Fruit fly (Drosophila melanogaster) whole organism, prepupa: ENCODE data around the gene CG7183.
A peak's percentile ranks its signal among the peaks of the same experiment; 100 is the strongest.

Source experiments
- Blimp-1 ChIP-seq: fragments of 200-800 bp; sonication (Bioruptor generic); optimal IDR thresholded peaks from 3 replicates; lab custom pipeline; 2017; ENCODE audit warnings: missing biosample characterization, missing genetic modification characterization, mild to moderate bottlenecking, moderate library complexity, missing genetic modification reagents
- CG11762 ChIP-seq: fragments of 200-800 bp; sonication (Bioruptor generic); optimal IDR thresholded peaks from 3 replicates; lab custom pipeline; 2016; ENCODE audit warnings: missing biosample characterization, missing genetic modification characterization; ENCODE audit not compliant: insufficient read depth
- CG1621 ChIP-seq: fragments of 200-800 bp; sonication (Bioruptor generic); optimal IDR thresholded peaks from 3 replicates; lab custom pipeline; 2018; ENCODE audit warnings: missing biosample characterization, mild to moderate bottlenecking, missing genetic modification characterization
- CG16779 ChIP-seq: fragments of 200-800 bp; sonication (Bioruptor generic); optimal IDR thresholded peaks from 3 replicates; lab custom pipeline; 2017; ENCODE audit warnings: missing biosample characterization, mild to moderate bottlenecking, missing genetic modification characterization
- CG31627 ChIP-seq: fragments of 200-800 bp; sonication (Bioruptor generic); optimal IDR thresholded peaks from 3 replicates; lab custom pipeline; 2016; ENCODE audit warnings: missing biosample characterization, missing genetic modification characterization
- CG32006 ChIP-seq: fragments of 200-800 bp; sonication (Bioruptor generic); optimal IDR thresholded peaks from 3 replicates; lab custom pipeline; 2017; ENCODE audit warnings: missing biosample characterization, mild to moderate bottlenecking, missing genetic modification characterization
- CG34406 ChIP-seq: fragments of 200-800 bp; sonication (Bioruptor generic); optimal IDR thresholded peaks from 3 replicates; lab custom pipeline; 2016; ENCODE audit warnings: missing biosample characterization, missing genetic modification characterization
- CG4318 ChIP-seq: fragments of 200-800 bp; sonication (Bioruptor generic); optimal IDR thresholded peaks from 3 replicates; lab custom pipeline; 2017; ENCODE audit warnings: missing biosample characterization, mild to moderate bottlenecking, missing genetic modification characterization
- CG6163 ChIP-seq: fragments of 200-800 bp; sonication (Bioruptor generic); IDR thresholded peaks from 3 replicates; pipeline ENCODE4 v1.3.6; 2022; ENCODE audit warnings: missing biosample characterization, missing genetic modification characterization
- CG6276 ChIP-seq: fragments of 200-800 bp; sonication (Bioruptor generic); optimal IDR thresholded peaks from 2 replicates; lab custom pipeline; 2017; ENCODE audit warnings: missing biosample characterization, mild to moderate bottlenecking, missing genetic modification characterization
- CG6792 ChIP-seq: fragments of 200-800 bp; sonication (Bioruptor generic); optimal IDR thresholded peaks from 3 replicates; lab custom pipeline; 2016; ENCODE audit warnings: missing biosample characterization, missing genetic modification characterization
- CG6854 ChIP-seq: fragments of 200-800 bp; sonication (Bioruptor generic); optimal IDR thresholded peaks from 2 replicates; lab custom pipeline; 2017; ENCODE audit warnings: missing biosample characterization, mild to moderate bottlenecking, missing genetic modification characterization
- CG7368 ChIP-seq: fragments of 200-800 bp; sonication (Bioruptor generic); optimal IDR thresholded peaks from 3 replicates; lab custom pipeline; 2016; ENCODE audit warnings: missing biosample characterization, missing genetic modification characterization
- CG8632 ChIP-seq: fragments of 200-800 bp; sonication (Bioruptor generic); optimal IDR thresholded peaks from 3 replicates; lab custom pipeline; 2016; ENCODE audit warnings: missing biosample characterization, missing genetic modification characterization
- Eip75B ChIP-seq: fragments of 200-800 bp; sonication (Bioruptor generic); optimal IDR thresholded peaks from 3 replicates; lab custom pipeline; 2016; ENCODE audit warnings: missing biosample characterization, missing genetic modification characterization
- Eip78C ChIP-seq: fragments of 200-800 bp; sonication (Bioruptor generic); peaks from one replicate; lab custom pipeline; 2016; ENCODE audit warnings: missing biosample characterization, missing genetic modification characterization
- Eip93F ChIP-seq: fragments of 200-800 bp; sonication (Bioruptor generic); optimal IDR thresholded peaks from 2 replicates; lab custom pipeline; 2016; ENCODE audit warnings: missing biosample characterization, mild to moderate bottlenecking, missing genetic modification characterization
- Ets21C ChIP-seq: fragments of 200-800 bp; sonication (Bioruptor generic); optimal IDR thresholded peaks from 3 replicates; lab custom pipeline; 2016; ENCODE audit warnings: missing biosample characterization, missing genetic modification characterization
- Ets96B ChIP-seq: fragments of 200-800 bp; optimal IDR thresholded peaks from 2 replicates; lab custom pipeline; 2019; ENCODE audit warnings: missing biosample characterization, mild to moderate bottlenecking, missing genetic modification characterization, moderate library complexity
- Gug ChIP-seq: fragments of 200-800 bp; sonication (Bioruptor generic); IDR thresholded peaks from 2 replicates; pipeline ENCODE4 v1.3.6; 2022; ENCODE audit warnings: missing biosample characterization, missing genetic modification characterization
- Hr39 ChIP-seq: fragments of 200-800 bp; sonication (Bioruptor generic); optimal IDR thresholded peaks from 2 replicates; lab custom pipeline; 2016; ENCODE audit warnings: missing biosample characterization, missing genetic modification characterization
- Met ChIP-seq: fragments of 200-800 bp; sonication (Bioruptor generic); optimal IDR thresholded peaks from 3 replicates; lab custom pipeline; 2016; ENCODE audit warnings: missing biosample characterization, missing genetic modification characterization
- OdsH ChIP-seq: fragments of 200-800 bp; sonication (Bioruptor generic); optimal IDR thresholded peaks from 3 replicates; lab custom pipeline; 2016; ENCODE audit warnings: missing biosample characterization, missing genetic modification characterization
- Smox ChIP-seq: fragments of 200-800 bp; sonication (Bioruptor generic); optimal IDR thresholded peaks from 3 replicates; lab custom pipeline; 2016; ENCODE audit warnings: missing biosample characterization, missing genetic modification characterization
- Sox102F ChIP-seq: fragments of 200-800 bp; sonication (Bioruptor generic); optimal IDR thresholded peaks from 2 replicates; lab custom pipeline; 2016; ENCODE audit warnings: missing biosample characterization, mild to moderate bottlenecking, missing genetic modification characterization
- Sox15 ChIP-seq: fragments of 200-800 bp; sonication (Bioruptor generic); optimal IDR thresholded peaks from 3 replicates; lab custom pipeline; 2016; ENCODE audit warnings: missing biosample characterization, missing genetic modification characterization
- achi ChIP-seq: fragments of 200-800 bp; sonication (Bioruptor generic); optimal IDR thresholded peaks from 3 replicates; lab custom pipeline; 2016; ENCODE audit warnings: missing biosample characterization, missing genetic modification characterization
- cyc ChIP-seq: fragments of 200-800 bp; sonication (Bioruptor generic); optimal IDR thresholded peaks from 3 replicates; lab custom pipeline; 2016; ENCODE audit warnings: missing biosample characterization, missing genetic modification characterization
- dsx ChIP-seq: fragments of 200-800 bp; optimal IDR thresholded peaks from 3 replicates; lab custom pipeline; 2019; ENCODE audit warnings: missing biosample characterization, mild to moderate bottlenecking, missing genetic modification characterization, moderate library complexity; ENCODE audit not compliant: poor library complexity, severe bottlenecking
- fd59A ChIP-seq: fragments of 200-800 bp; sonication (Bioruptor generic); optimal IDR thresholded peaks from 2 replicates; lab custom pipeline; 2017; ENCODE audit warnings: missing biosample characterization, mild to moderate bottlenecking, missing genetic modification characterization, missing genetic modification reagents
- fd85E ChIP-seq: fragments of 200-800 bp; sonication (Bioruptor generic); optimal IDR thresholded peaks from 3 replicates; lab custom pipeline; 2016; ENCODE audit warnings: missing biosample characterization, missing genetic modification characterization
- fkh ChIP-seq: fragments of 200-800 bp; sonication (Bioruptor generic); optimal IDR thresholded peaks from 3 replicates; lab custom pipeline; 2017; ENCODE audit warnings: missing biosample characterization, mild to moderate bottlenecking, missing genetic modification characterization, moderate library complexity
- net ChIP-seq: fragments of 200-800 bp; sonication (Bioruptor generic); optimal IDR thresholded peaks from 3 replicates; lab custom pipeline; 2016; ENCODE audit warnings: missing biosample characterization, missing genetic modification characterization
- pdm3 ChIP-seq: fragments of 200-800 bp; sonication (Bioruptor generic); optimal IDR thresholded peaks from 3 replicates; lab custom pipeline; 2016; ENCODE audit warnings: missing biosample characterization, missing genetic modification characterization
- svp ChIP-seq: fragments of 200-800 bp; sonication (Bioruptor generic); peaks from one replicate; lab custom pipeline; 2016; ENCODE audit warnings: missing biosample characterization, missing genetic modification characterization
- topi ChIP-seq: fragments of 200-800 bp; sonication (Bioruptor generic); optimal IDR thresholded peaks from 3 replicates; lab custom pipeline; 2016; ENCODE audit warnings: missing biosample characterization, missing genetic modification characterization
- vri ChIP-seq: fragments of 200-800 bp; sonication (Bioruptor generic); optimal IDR thresholded peaks from 3 replicates; lab custom pipeline; 2016; ENCODE audit warnings: missing biosample characterization, mild to moderate bottlenecking, missing genetic modification characterization

Gene CG7183

DNA sequence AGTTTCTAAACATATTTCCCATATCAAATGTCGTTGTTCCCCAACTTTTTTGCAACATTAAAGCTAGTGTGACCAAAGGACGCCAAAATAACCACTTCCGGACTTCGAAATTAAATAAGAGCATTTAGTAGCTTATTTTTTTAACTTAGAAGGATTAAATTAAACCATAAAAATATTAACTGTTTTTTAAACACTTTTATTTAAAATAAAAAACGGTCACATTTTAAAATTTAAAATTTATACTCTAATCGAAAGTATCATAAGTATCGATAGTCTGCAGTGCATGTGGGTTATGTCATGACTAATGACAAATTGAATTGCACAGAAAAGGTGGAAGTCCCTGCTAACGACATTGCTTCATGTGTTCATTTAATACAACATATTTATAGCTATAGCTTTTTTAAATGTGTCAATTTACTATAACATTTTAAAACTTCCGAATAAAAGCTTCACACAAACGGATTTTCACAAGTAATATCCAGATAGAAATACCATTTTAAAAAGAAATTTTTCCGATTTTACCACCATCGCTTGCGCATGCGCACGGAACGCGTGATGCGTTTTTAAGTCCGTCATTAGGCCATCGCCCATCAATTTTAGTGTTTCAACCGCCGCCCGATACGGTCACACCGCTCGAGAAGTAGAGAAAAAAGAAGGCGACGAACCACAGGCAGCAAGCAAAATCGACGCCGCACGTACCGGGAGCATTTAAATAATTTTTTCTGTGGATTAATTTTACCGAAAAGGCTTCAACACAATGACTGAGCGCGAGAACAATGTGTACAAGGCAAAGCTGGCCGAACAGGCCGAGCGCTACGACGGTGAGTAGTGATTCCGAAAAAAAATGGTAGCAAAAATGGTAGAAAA lies 21.8 kb upstream of the CG7183 start, which contains the start of the genes CG7156 and 14-3-3epsilon (continued):
- TF ChIP-seq dsx (GFP tag; lab: Kevin White, UChicago): no peak
- peak; percentile 28 for TF ChIP-seq Smox (GFP tag; lab: Kevin White, UChicago)
- TF ChIP-seq Sox102F (GFP tag; lab: Kevin White, UChicago): no peak
- no peak for TF ChIP-seq CG6276 (GFP tag; lab: Kevin White, UChicago)
- no peak for TF ChIP-seq Met
- no peak for TF ChIP-seq CG11762 (GFP tag; lab: Kevin White, UChicago)
- peak; percentile 48 for TF ChIP-seq achi (GFP tag; lab: Kevin White, UChicago)
- TF ChIP-seq svp (GFP tag; lab: Kevin White, UChicago): peak; percentile 48
- no peak for TF ChIP-seq CG32006 (GFP tag; lab: Kevin White, UChicago)
- no peak for TF ChIP-seq Ets21C

dm6 chr3R:18235879-18236278 lies 15.4 kb upstream of the CG7183 start, which contains the start of gene repo:
Gene repo, plus strand, starts transcription at chr3R:18236192.
- TF ChIP-seq CG6163 (GFP tag; lab: Robert Waterston, UW): 0 out of 3 replicates have a peak, but pooled peaks have one; percentile 7
- no peak for TF ChIP-seq Gug

DNA sequence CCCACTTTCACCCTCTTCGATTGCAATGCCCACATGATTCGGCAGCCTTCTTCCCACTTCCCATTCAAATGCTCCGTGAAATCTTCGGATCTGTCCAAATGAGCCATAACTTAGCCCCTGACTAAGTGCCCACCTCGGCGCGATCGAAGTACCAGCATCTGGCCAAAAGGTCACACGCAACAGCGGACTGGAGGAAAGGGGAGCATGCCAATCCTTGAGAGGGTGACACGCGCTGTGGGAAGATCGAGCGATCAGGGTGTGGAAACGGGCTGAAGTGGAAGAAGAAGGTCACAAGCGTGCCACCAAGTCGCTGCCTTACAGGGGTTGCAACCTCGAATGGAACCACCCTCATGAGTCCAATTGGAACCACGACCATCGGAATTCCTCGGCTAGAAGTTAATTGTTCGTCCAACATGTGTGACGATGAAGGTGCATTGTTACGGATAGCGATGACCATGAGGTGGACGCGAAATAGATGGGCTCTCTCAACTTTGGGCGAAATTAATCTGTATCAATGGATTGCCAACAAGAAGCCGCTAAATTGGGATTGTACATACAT lies 14.3 kb upstream of the CG7183 start:
- TF ChIP-seq Ets96B (tag; lab: Kevin White, UChicago) (no peak), cyc (GFP tag; lab: Kevin White, UChicago) (no peak), Sox15 (no peak), fd59A (no peak), CG4318 (GFP tag; lab: Kevin White, UChicago) (no peak), Hr39 (GFP tag; lab: Kevin White, UChicago) (no peak), Eip78C (no peak), Eip75B (no peak), CG1621 (no peak), CG7368 (no peak), net (GFP tag; lab: Kevin White, UChicago) (no peak), CG6276 (GFP tag; lab: Kevin White, UChicago) (no peak), vri (no peak), pdm3 (GFP tag; lab: Kevin White, UChicago) (no peak), achi (GFP tag; lab: Kevin White, UChicago) (no peak), dsx (GFP tag; lab: Kevin White, UChicago) (no peak), fd85E (GFP tag; lab: Kevin White, UChicago) (no peak)
- TF ChIP-seq, all 60 proteins: peak for 0

DNA sequence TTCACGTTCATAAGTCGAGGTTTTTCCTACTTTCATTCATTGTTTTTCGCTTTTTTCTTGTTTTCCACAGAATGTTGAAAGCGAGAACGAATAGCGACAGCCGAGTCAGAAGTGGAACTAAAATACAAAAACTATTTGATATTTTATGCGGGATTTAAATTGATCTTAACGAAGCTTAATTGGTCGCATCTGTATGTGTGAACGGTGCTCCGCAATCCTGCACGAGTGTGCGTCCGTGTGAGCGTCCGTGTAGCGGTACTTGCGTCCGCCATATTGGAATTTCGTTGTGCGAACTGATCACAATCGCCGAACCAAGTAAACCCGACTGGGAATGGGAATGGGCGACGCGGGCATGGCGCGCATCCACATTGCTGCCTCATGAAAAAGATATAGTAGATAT lies 11.7 kb upstream of the CG7183 start:
- TF ChIP-seq cyc (GFP tag; lab: Kevin White, UChicago): no peak
- no peak for TF ChIP-seq Blimp-1 (GFP tag; lab: Kevin White, UChicago)
- TF ChIP-seq Hr39 (GFP tag; lab: Kevin White, UChicago): no peak
- no peak for TF ChIP-seq OdsH
- TF ChIP-seq CG31627 (GFP tag; lab: Kevin White, UChicago): no peak
- TF ChIP-seq topi (GFP tag; lab: Kevin White, UChicago): no peak
- TF ChIP-seq CG8632: no peak
- no peak for TF ChIP-seq CG6163 (GFP tag; lab: Robert Waterston, UW)
- no peak for TF ChIP-seq CG32006 (GFP tag; lab: Kevin White, UChicago)
- TF ChIP-seq fkh: no peak
- no peak for TF ChIP-seq Gug
- TF ChIP-seq Eip93F (GFP tag; lab: Kevin White, UChicago): no peak
- TF ChIP-seq pdm3 (GFP tag; lab: Kevin White, UChicago): no peak
- TF ChIP-seq net (GFP tag; lab: Kevin White, UChicago): no peak
- no peak for TF ChIP-seq CG6792 (GFP tag; lab: Kevin White, UChicago)
- TF ChIP-seq CG34406 (GFP tag; lab: Kevin White, UChicago): no peak
- no peak for TF ChIP-seq CG6854
- TF ChIP-seq CG16779 (tag; lab: Kevin White, UChicago): no peak
- TF ChIP-seq, all 60 proteins: peak for 0
